Fruit fly (Drosophila melanogaster) whole organism, wandering third instar larva: ENCODE results near the gene CG15260.

Experiments used
- Abd-B ChIP-seq: fragments of >200 bp; optimal IDR thresholded peaks from 2 replicates; lab custom pipeline; 2017; ENCODE audit warnings: missing biosample characterization, missing genetic modification characterization
- CG32264 ChIP-seq: fragments of 200-800 bp; sonication (Bioruptor generic); optimal IDR thresholded peaks from 2 replicates; lab custom pipeline; 2016; ENCODE audit warnings: missing biosample characterization, missing genetic modification characterization
- CG9705 ChIP-seq: fragments of 200-800 bp; sonication (Bioruptor generic); optimal IDR thresholded peaks from 2 replicates; lab custom pipeline; 2018; ENCODE audit warnings: missing biosample characterization, mild to moderate bottlenecking, missing genetic modification characterization
- CrebA ChIP-seq: fragments of 200-800 bp; sonication (Bioruptor generic); optimal IDR thresholded peaks from 2 replicates; lab custom pipeline; 2016; ENCODE audit warnings: missing biosample characterization, mild to moderate bottlenecking, missing genetic modification characterization, borderline replicate concordance
- Dfd ChIP-seq: fragments of >200 bp; optimal IDR thresholded peaks from 2 replicates; lab custom pipeline; 2017; ENCODE audit warnings: missing biosample characterization, missing genetic modification characterization
- Dif ChIP-seq: fragments of 200-275, 200-300 bp; sonication (Bioruptor generic); optimal IDR thresholded peaks from 2 replicates; lab custom pipeline; 2018; ENCODE audit warnings: missing biosample characterization, missing genetic modification characterization; ENCODE audit not compliant: partially characterized antibody
- GATAd ChIP-seq: sonication (Bioruptor generic); optimal IDR thresholded peaks from 2 replicates; lab custom pipeline; 2016; ENCODE audit warnings: missing biosample characterization, missing genetic modification characterization
- HLH106 ChIP-seq: fragments of 200-800 bp; optimal IDR thresholded peaks from 3 replicates; lab custom pipeline; 2019; ENCODE audit warnings: missing biosample characterization, mild to moderate bottlenecking, missing genetic modification characterization, moderate library complexity
- Hnf4 ChIP-seq: fragments of 200-800 bp; sonication (Bioruptor generic); optimal IDR thresholded peaks from 2 replicates; lab custom pipeline; 2016; ENCODE audit warnings: missing biosample characterization, mild to moderate bottlenecking, missing genetic modification characterization
- Hr78 ChIP-seq: fragments of >200 bp; optimal IDR thresholded peaks from 2 replicates; lab custom pipeline; 2017; ENCODE audit warnings: missing biosample characterization, missing genetic modification characterization
- Hr83 ChIP-seq: fragments of 200-300 bp; sonication (Bioruptor generic); optimal IDR thresholded peaks from 2 replicates; lab custom pipeline; 2016; ENCODE audit warnings: missing biosample characterization, mild to moderate bottlenecking, missing genetic modification characterization, moderate library complexity; ENCODE audit not compliant: poor library complexity, severe bottlenecking
- Jra ChIP-seq: sonication (Bioruptor generic); optimal IDR thresholded peaks from 2 replicates; lab custom pipeline; 2016; ENCODE audit warnings: missing biosample characterization, missing genetic modification characterization
- Mio ChIP-seq: sonication (Bioruptor generic); optimal IDR thresholded peaks from 2 replicates; lab custom pipeline; 2016; ENCODE audit warnings: missing biosample characterization, missing genetic modification characterization
- Myc ChIP-seq: fragments of >200 bp; optimal IDR thresholded peaks from 2 replicates; lab custom pipeline; 2017
- N ChIP-seq: fragments of >200 bp; optimal IDR thresholded peaks from 2 replicates; lab custom pipeline; 2018; ENCODE audit warnings: missing biosample characterization, missing external identifiers, missing genetic modification characterization
- OdsH ChIP-seq: fragments of 200-800 bp; sonication (Bioruptor generic); optimal IDR thresholded peaks from 2 replicates; lab custom pipeline; 2016; ENCODE audit warnings: missing biosample characterization, mild to moderate bottlenecking, missing genetic modification characterization
- Rel ChIP-seq, 2 experiments: fragments of 200-800 bp; sonication (Bioruptor generic) in 1 of 2; optimal IDR thresholded peaks; 2 replicates in 1 of 2; 3 replicates in 1 of 2; lab custom pipeline; 2016 to 2019; ENCODE audit warnings: mild to moderate bottlenecking in 2 of 2, missing biosample characterization in 2 of 2, missing genetic modification characterization in 2 of 2, moderate library complexity in 1 of 2
- Sp1 ChIP-seq: fragments of 200-800 bp; sonication (Bioruptor generic); optimal IDR thresholded peaks from 3 replicates; lab custom pipeline; 2019; ENCODE audit warnings: missing biosample characterization, mild to moderate bottlenecking, missing genetic modification characterization, moderate library complexity
- Vsx2 ChIP-seq: fragments of 200-300, 225-300 bp; sonication (Bioruptor generic); optimal IDR thresholded peaks from 2 replicates; lab custom pipeline; 2018; ENCODE audit warnings: missing biosample characterization, missing genetic modification characterization; ENCODE audit not compliant: partially characterized antibody
- br ChIP-seq: fragments of 200-800 bp; sonication (Bioruptor generic); optimal IDR thresholded peaks from 2 replicates; lab custom pipeline; 2016; ENCODE audit warnings: missing biosample characterization, missing genetic modification characterization
- brk ChIP-seq: fragments of 200-800 bp; sonication (Bioruptor generic); optimal IDR thresholded peaks from 2 replicates; lab custom pipeline; 2016; ENCODE audit warnings: missing biosample characterization, mild to moderate bottlenecking, missing genetic modification characterization
- dl ChIP-seq, 2 experiments: fragments of 175-275, 200-275 bp in 1 of 2; fragments of 200-275 bp in 1 of 2; sonication (Bioruptor generic); optimal IDR thresholded peaks; lab custom pipeline; 2018; ENCODE audit warnings: mild to moderate bottlenecking in 2 of 2, missing biosample characterization in 2 of 2, missing genetic modification characterization in 2 of 2, moderate library complexity in 2 of 2; ENCODE audit not compliant: partially characterized antibody in 2 of 2, insufficient read depth in 1 of 2
- dmrt93B ChIP-seq: fragments of 200-800 bp; sonication (Bioruptor generic); optimal IDR thresholded peaks from 2 replicates; lab custom pipeline; 2018; ENCODE audit warnings: missing biosample characterization, mild to moderate bottlenecking, missing genetic modification characterization
- dsf ChIP-seq: sonication (Bioruptor generic); optimal IDR thresholded peaks from 2 replicates; lab custom pipeline; 2016; ENCODE audit warnings: missing biosample characterization, missing genetic modification characterization, borderline replicate concordance
- ey ChIP-seq: fragments of 200-800 bp; sonication (Bioruptor generic); optimal IDR thresholded peaks from 2 replicates; lab custom pipeline; 2016; ENCODE audit warnings: missing biosample characterization, missing genetic modification characterization
- foxo ChIP-seq, 2 experiments: fragments of 200-800 bp; sonication (Bioruptor generic); optimal IDR thresholded peaks; 2 replicates in 1 of 2; 3 replicates in 1 of 2; lab custom pipeline; 2016 to 2017; ENCODE audit warnings: missing biosample characterization in 2 of 2, missing genetic modification characterization in 2 of 2
- fru ChIP-seq: fragments of 200-800 bp; sonication (Bioruptor generic); optimal IDR thresholded peaks from 3 replicates; lab custom pipeline; 2016; ENCODE audit warnings: missing biosample characterization, mild to moderate bottlenecking, missing genetic modification characterization
- h ChIP-seq: fragments of 200-800 bp; sonication (Bioruptor generic); optimal IDR thresholded peaks from 3 replicates; lab custom pipeline; 2016; ENCODE audit warnings: missing biosample characterization, mild to moderate bottlenecking, missing genetic modification characterization
- jim ChIP-seq: fragments of 175-275, 200-325 bp; sonication (Bioruptor generic); optimal IDR thresholded peaks from 2 replicates; lab custom pipeline; 2016; ENCODE audit warnings: missing biosample characterization, mild to moderate bottlenecking, missing genetic modification characterization
- lola ChIP-seq: fragments of >200 bp; optimal IDR thresholded peaks from 2 replicates; lab custom pipeline; 2017; ENCODE audit warnings: missing biosample characterization, missing genetic modification characterization
- psq ChIP-seq: fragments of 200-800 bp; sonication (Bioruptor generic); optimal IDR thresholded peaks from 3 replicates; lab custom pipeline; 2017; ENCODE audit warnings: missing biosample characterization, mild to moderate bottlenecking, missing genetic modification characterization, moderate library complexity
- rgr ChIP-seq: fragments of 200-800 bp; sonication (Bioruptor generic); optimal IDR thresholded peaks from 3 replicates; lab custom pipeline; 2016; ENCODE audit warnings: missing biosample characterization, mild to moderate bottlenecking, missing genetic modification characterization
- sage ChIP-seq: fragments of 200-800 bp; sonication (Bioruptor generic); optimal IDR thresholded peaks from 2 replicates; lab custom pipeline; 2016; ENCODE audit warnings: missing biosample characterization, mild to moderate bottlenecking, missing genetic modification characterization
- sv ChIP-seq: fragments of 200-800 bp; sonication (Bioruptor generic); optimal IDR thresholded peaks from 3 replicates; lab custom pipeline; 2016; ENCODE audit warnings: missing biosample characterization, missing genetic modification characterization
- tai ChIP-seq: sonication (Bioruptor generic); optimal IDR thresholded peaks from 2 replicates; lab custom pipeline; 2016; ENCODE audit warnings: missing biosample characterization, missing genetic modification characterization
- usp ChIP-seq: fragments of >200 bp; optimal IDR thresholded peaks from 2 replicates; lab custom pipeline; 2017; ENCODE audit warnings: missing biosample characterization, missing genetic modification characterization
- woc ChIP-seq: sonication (Bioruptor generic); optimal IDR thresholded peaks from 2 replicates; lab custom pipeline; 2016; ENCODE audit warnings: missing biosample characterization, mild to moderate bottlenecking, missing genetic modification characterization

Gene CG15260

dm6 chr2L:15331353-15331752, 39.3 kb upstream of the CG15260 start:
- TF ChIP-seq jim (GFP tag; lab: Kevin White, UChicago): no peak

dm6 chr2L:15330641-15331040, 38.6 kb upstream of the CG15260 start:
- no peak for TF ChIP-seq Jra
- no peak for TF ChIP-seq h
- no peak for TF ChIP-seq dmrt93B (GFP tag; lab: Kevin White, UChicago)
- no peak for TF ChIP-seq Abd-B
- no peak for TF ChIP-seq HLH106 (tag; lab: Kevin White, UChicago)
- no peak for TF ChIP-seq Vsx2 (GFP tag; lab: Kevin White, UChicago)
- no peak for TF ChIP-seq Mio (GFP tag; lab: Kevin White, UChicago)
- no peak for TF ChIP-seq woc (GFP tag; lab: Kevin White, UChicago)
- no peak for TF ChIP-seq GATAd (GFP tag; lab: Kevin White, UChicago)
- no peak for TF ChIP-seq dl (GFP tag; optimal IDR thresholded peaks at IDR 0.05; lab: Kevin White, UChicago; ENCODE audit: insufficient read depth in 1 of 2, partially characterized antibody in 2 of 2)
- TF ChIP-seq fru (GFP tag; lab: Kevin White, UChicago): no peak
- no peak for TF ChIP-seq rgr (GFP tag; lab: Kevin White, UChicago)
- no peak for TF ChIP-seq sage (GFP tag; lab: Kevin White, UChicago)
- no peak for TF ChIP-seq Sp1 (GFP tag; lab: Kevin White, UChicago)
- no peak for TF ChIP-seq br (GFP tag; lab: Kevin White, UChicago)

- no peak for TF ChIP-seq Myc
- TF ChIP-seq ey (GFP tag; lab: Kevin White, UChicago): peak; percentile 51
- no peak for TF ChIP-seq Mio (GFP tag; lab: Kevin White, UChicago)
- TF ChIP-seq psq (GFP tag; lab: Kevin White, UChicago): peak; percentile 50
- peak; percentile 43 for TF ChIP-seq OdsH
- no peak for TF ChIP-seq Hr83
- no peak for TF ChIP-seq lola (GFP tag; lab: Kevin White, UChicago)
- TF ChIP-seq Rel (GFP tag; optimal IDR thresholded peaks at IDR 0.05; lab: Kevin White, UChicago): no peak
- peak; percentile 34 for TF ChIP-seq Rel (tag; optimal IDR thresholded peaks at IDR 0.05; lab: Kevin White, UChicago)
- peak; percentile 42 for TF ChIP-seq br (GFP tag; lab: Kevin White, UChicago)
- TF ChIP-seq rgr (GFP tag; lab: Kevin White, UChicago): peak; percentile 54
- TF ChIP-seq woc (GFP tag; lab: Kevin White, UChicago): peak; percentile 12
- TF ChIP-seq HLH106 (tag; lab: Kevin White, UChicago): peak; percentile 44
- no peak for TF ChIP-seq CG9705 (GFP tag; lab: Kevin White, UChicago)
- peak; percentile 53 for TF ChIP-seq h
- TF ChIP-seq fru (GFP tag; lab: Kevin White, UChicago): peak; percentile 70
- TF ChIP-seq Vsx2 (GFP tag; lab: Kevin White, UChicago): no peak
- no peak for TF ChIP-seq Abd-B
- TF ChIP-seq CG32264 (GFP tag; lab: Kevin White, UChicago): no peak
- peak; percentile 42 for TF ChIP-seq Sp1 (GFP tag; lab: Kevin White, UChicago)
- no peak for TF ChIP-seq tai
- TF ChIP-seq foxo (GFP tag; optimal IDR thresholded peaks at IDR 0.05; lab: Kevin White, UChicago): peak in 1 of 2 experiments; percentile 61
Observed at dm6 chr2L:15329382-15329781, 37.3 kb upstream of the CG15260 start.

- TF ChIP-seq Hnf4 (GFP tag; lab: Kevin White, UChicago): peak; percentile 19
- no peak for TF ChIP-seq sv (GFP tag; lab: Kevin White, UChicago)
- no peak for TF ChIP-seq CrebA (GFP tag; lab: Kevin White, UChicago)
- no peak for TF ChIP-seq Dfd
- TF ChIP-seq fru (GFP tag; lab: Kevin White, UChicago): peak; percentile 51
- TF ChIP-seq Dif (GFP tag; lab: Kevin White, UChicago): no peak
- no peak for TF ChIP-seq lola (GFP tag; lab: Kevin White, UChicago)
- peak; percentile 34 for TF ChIP-seq br (GFP tag; lab: Kevin White, UChicago)
- peak; percentile 37 for TF ChIP-seq Sp1 (GFP tag; lab: Kevin White, UChicago)
- TF ChIP-seq ey (GFP tag; lab: Kevin White, UChicago): peak; percentile 18
- TF ChIP-seq foxo (GFP tag; optimal IDR thresholded peaks at IDR 0.05; lab: Kevin White, UChicago): peak in 1 of 2 experiments; percentile 41
- TF ChIP-seq h: peak; percentile 53
- no peak for TF ChIP-seq dsf (GFP tag; lab: Kevin White, UChicago)
- no peak for TF ChIP-seq Vsx2 (GFP tag; lab: Kevin White, UChicago)
- TF ChIP-seq usp (GFP tag; lab: Kevin White, UChicago): no peak
- no peak for TF ChIP-seq Hr83
- TF ChIP-seq woc (GFP tag; lab: Kevin White, UChicago): peak; percentile 4
- no peak for TF ChIP-seq Mio (GFP tag; lab: Kevin White, UChicago)
- TF ChIP-seq CG9705 (GFP tag; lab: Kevin White, UChicago): no peak
- no peak for TF ChIP-seq Jra
- no peak for TF ChIP-seq Hr78
- no peak for TF ChIP-seq Abd-B
- no peak for TF ChIP-seq tai
- TF ChIP-seq OdsH: peak; percentile 2
- peak; percentile 7 for TF ChIP-seq dmrt93B (GFP tag; lab: Kevin White, UChicago)
- no peak for TF ChIP-seq sage (GFP tag; lab: Kevin White, UChicago)
- no peak for TF ChIP-seq CG32264 (GFP tag; lab: Kevin White, UChicago)
- no peak for TF ChIP-seq N (GFP tag; lab: Kevin White, UChicago)
- peak; percentile 12 for TF ChIP-seq psq (GFP tag; lab: Kevin White, UChicago)
- no peak for TF ChIP-seq brk (GFP tag; lab: Kevin White, UChicago)
- TF ChIP-seq GATAd (GFP tag; lab: Kevin White, UChicago): no peak
- TF ChIP-seq rgr (GFP tag; lab: Kevin White, UChicago): peak; percentile 17
- no peak for TF ChIP-seq dl (GFP tag; optimal IDR thresholded peaks at IDR 0.05; lab: Kevin White, UChicago; ENCODE audit: insufficient read depth in 1 of 2, partially characterized antibody in 2 of 2)
- TF ChIP-seq, all 38 proteins: peak for 12
Observed at dm6 chr2L:15327993-15328392, 36.0 kb upstream of the CG15260 start.
